Worm (Caenorhabditis elegans): ENCODE data around the gene srab-22.

ce11 chrV:3376973-3377372 lies 49.2 kb upstream of the srab-22 start, which contains the start of gene srbc-2:
- TF ChIP-seq grh-1 (GFP tag; IDR thresholded peaks at IDR 0.05), result no peak
- no peak for TF ChIP-seq snu-23 (GFP tag; optimal IDR thresholded peaks at IDR 0.05)
- no peak for TF ChIP-seq nhr-90 (tag; optimal IDR thresholded peaks at IDR 0.05; ENCODE audit: poor library complexity)
- no peak for TF ChIP-seq skn-1 (tag; optimal IDR thresholded peaks at IDR 0.05)
- no peak for TF ChIP-seq mdl-1 (tag; optimal IDR thresholded peaks at IDR 0.05)
- no peak for TF ChIP-seq sptf-1 (tag; optimal IDR thresholded peaks at IDR 0.05)
